Fruit fly (Drosophila melanogaster) whole organism, embryonic: ENCODE data around the gene CG11891.

Source experiments
- B-H2 ChIP-seq: fragments of 200-800 bp; sonication (Bioruptor generic); optimal IDR thresholded peaks from 2 replicates; lab custom pipeline; 2018; ENCODE audit warnings: missing biosample characterization, mild to moderate bottlenecking, missing genetic modification characterization
- CG10979 ChIP-seq: fragments of 200-800 bp; sonication (Bioruptor generic); optimal IDR thresholded peaks from 2 replicates; lab custom pipeline; 2018; ENCODE audit warnings: missing biosample characterization, mild to moderate bottlenecking, missing genetic modification characterization, moderate library complexity
- CG12104 ChIP-seq: fragments of 200-800 bp; sonication (Bioruptor generic); optimal IDR thresholded peaks from 3 replicates; lab custom pipeline; 2016; ENCODE audit warnings: missing biosample characterization, missing genetic modification characterization
- CG12155 ChIP-seq: fragments of 200-800 bp; sonication (Bioruptor generic); optimal IDR thresholded peaks from 3 replicates; lab custom pipeline; 2016; ENCODE audit warnings: missing biosample characterization, missing genetic modification characterization
- CG12391 ChIP-seq: fragments of 200-800 bp; sonication (Bioruptor generic); optimal IDR thresholded peaks from 3 replicates; lab custom pipeline; 2018; ENCODE audit warnings: missing biosample characterization, mild to moderate bottlenecking, missing genetic modification characterization, moderate library complexity
- CG12942 ChIP-seq: fragments of 200-800 bp; sonication (Bioruptor generic); optimal IDR thresholded peaks from 3 replicates; lab custom pipeline; 2016; ENCODE audit warnings: missing biosample characterization, missing genetic modification characterization
- CG14441 ChIP-seq: fragments of 200-800 bp; sonication (Bioruptor generic); IDR thresholded peaks from 2 replicates; pipeline ENCODE4 v1.3.6; 2022; ENCODE audit warnings: missing biosample characterization, missing genetic modification characterization
- CG14860 ChIP-seq: fragments of 200-800 bp; sonication (Bioruptor generic); IDR thresholded peaks from 3 replicates; pipeline ENCODE4 v1.3.6; 2022; ENCODE audit warnings: missing biosample characterization, missing genetic modification characterization; ENCODE audit not compliant: partially characterized antibody
- CG1603 ChIP-seq: fragments of 200-800 bp; sonication (Bioruptor generic); optimal IDR thresholded peaks from 2 replicates; lab custom pipeline; 2019; ENCODE audit warnings: missing biosample characterization, mild to moderate bottlenecking, missing genetic modification characterization, moderate library complexity
- CG1647 ChIP-seq: fragments of 200-800 bp; sonication (Bioruptor generic); optimal IDR thresholded peaks from 3 replicates; lab custom pipeline; 2016; ENCODE audit warnings: missing biosample characterization, missing genetic modification characterization
- CG16863 ChIP-seq: fragments of 200-800 bp; sonication (Bioruptor generic); optimal IDR thresholded peaks from 3 replicates; lab custom pipeline; 2016; ENCODE audit warnings: missing biosample characterization, missing genetic modification characterization
- CG17186 ChIP-seq: fragments of 200-800 bp; sonication (Bioruptor generic); optimal IDR thresholded peaks from 3 replicates; lab custom pipeline; 2017; ENCODE audit warnings: missing biosample characterization, missing genetic modification reagents, missing genetic modification characterization
- CG17385 ChIP-seq: fragments of 200-800 bp; sonication (Bioruptor generic); optimal IDR thresholded peaks from 3 replicates; lab custom pipeline; 2018; ENCODE audit warnings: missing biosample characterization, mild to moderate bottlenecking, missing genetic modification characterization
- CG17612 ChIP-seq: fragments of 200-800 bp; sonication (Bioruptor generic); IDR thresholded peaks from 2 replicates; pipeline ENCODE4 v1.3.6; 2022; ENCODE audit warnings: missing biosample characterization, missing genetic modification characterization
- CG31388 ChIP-seq: fragments of 200-800 bp; sonication (Bioruptor generic); optimal IDR thresholded peaks from 2 replicates; lab custom pipeline; 2016; ENCODE audit warnings: missing biosample characterization, missing genetic modification characterization
- CG3163 ChIP-seq: fragments of 200-800 bp; sonication (Bioruptor generic); optimal IDR thresholded peaks from 3 replicates; lab custom pipeline; 2016; ENCODE audit warnings: missing biosample characterization, missing genetic modification characterization
- CG32767 ChIP-seq: fragments of 200-800 bp; sonication (Bioruptor generic); IDR thresholded peaks from 2 replicates; pipeline ENCODE4 v1.3.6; 2022; ENCODE audit warnings: missing biosample characterization, missing genetic modification characterization
- CG4360 ChIP-seq: fragments of 200-800 bp; sonication (Bioruptor generic); IDR thresholded peaks from 2 replicates; pipeline ENCODE4 v1.3.6; 2022; ENCODE audit warnings: missing biosample characterization, missing genetic modification characterization
- CG9215 ChIP-seq: fragments of 200-800 bp; sonication (Bioruptor generic); IDR thresholded peaks from 2 replicates; pipeline ENCODE4 v1.3.6; 2022; ENCODE audit warnings: missing biosample characterization, missing genetic modification characterization
- CG9817 ChIP-seq: fragments of 200-800 bp; sonication (Bioruptor generic); optimal IDR thresholded peaks from 2 replicates; lab custom pipeline; 2018; ENCODE audit warnings: missing biosample characterization, mild to moderate bottlenecking, missing genetic modification characterization, moderate library complexity
- Fer2 ChIP-seq: fragments of 200-800 bp; sonication (Bioruptor generic); optimal IDR thresholded peaks from 2 replicates; lab custom pipeline; 2018; ENCODE audit warnings: missing biosample characterization, mild to moderate bottlenecking, missing genetic modification characterization, moderate library complexity
- Fer3 ChIP-seq: fragments of 200-800 bp; sonication (Bioruptor generic); optimal IDR thresholded peaks from 2 replicates; lab custom pipeline; 2018; ENCODE audit warnings: missing biosample characterization, mild to moderate bottlenecking, missing genetic modification characterization, moderate library complexity
- H2.0 ChIP-seq: fragments of 200-800 bp; sonication (Bioruptor generic); IDR thresholded peaks from 2 replicates; pipeline ENCODE4 v1.3.6; 2022; ENCODE audit warnings: missing biosample characterization, missing genetic modification characterization
- HLH54F ChIP-seq: fragments of 200-800 bp; sonication (Bioruptor generic); optimal IDR thresholded peaks from 3 replicates; lab custom pipeline; 2016; ENCODE audit warnings: missing biosample characterization, missing genetic modification characterization
- Hr3 ChIP-seq: fragments of 200-800 bp; sonication (Bioruptor generic); optimal IDR thresholded peaks from 3 replicates; lab custom pipeline; 2016; ENCODE audit warnings: missing biosample characterization, missing genetic modification characterization
- Max ChIP-seq: fragments of 200-800 bp; sonication (Bioruptor generic); optimal IDR thresholded peaks from 2 replicates; lab custom pipeline; 2016; ENCODE audit warnings: missing biosample characterization, mild to moderate bottlenecking, missing genetic modification characterization
- Nf-YC ChIP-seq: fragments of 200-800 bp; optimal IDR thresholded peaks from 3 replicates; lab custom pipeline; 2019; ENCODE audit warnings: missing biosample characterization, mild to moderate bottlenecking, missing genetic modification characterization, moderate library complexity
- PHDP ChIP-seq: fragments of 200-800 bp; sonication (Bioruptor generic); optimal IDR thresholded peaks from 3 replicates; lab custom pipeline; 2018; ENCODE audit warnings: missing biosample characterization, mild to moderate bottlenecking, missing genetic modification characterization, moderate library complexity
- Pdp1 ChIP-seq, 2 experiments: fragments of 200-800 bp; sonication (Bioruptor generic); optimal IDR thresholded peaks; 3 replicates each; lab custom pipeline; 2016; ENCODE audit warnings: missing biosample characterization in 2 of 2, missing genetic modification characterization in 2 of 2, mild to moderate bottlenecking in 1 of 2, moderate library complexity in 1 of 2
- Scr ChIP-seq: fragments of 200-800 bp; sonication (Bioruptor generic); IDR thresholded peaks from 2 replicates; pipeline ENCODE4 v1.3.6; 2022; ENCODE audit warnings: missing biosample characterization, missing genetic modification characterization; ENCODE audit not compliant: partially characterized antibody
- Ssrp ChIP-seq: fragments of 200-800 bp; sonication (Bioruptor generic); optimal IDR thresholded peaks from 2 replicates; lab custom pipeline; 2018; ENCODE audit warnings: missing biosample characterization, mild to moderate bottlenecking, missing genetic modification characterization, moderate library complexity
- Trl ChIP-seq, 3 experiments: fragments of >200 bp in 2 of 3; fragments of 200-800 bp in 1 of 3; sonication (Bioruptor generic) in 1 of 3; optimal IDR thresholded peaks; 2 replicates in 1 of 3; 3 replicates in 2 of 3; lab custom pipeline; 2016 to 2017; ENCODE audit warnings: missing biosample characterization in 1 of 3, missing genetic modification characterization in 1 of 3
- Xrp1 ChIP-seq: fragments of 200-800 bp; sonication (Bioruptor generic); IDR thresholded peaks from 2 replicates; pipeline ENCODE4 v1.3.6; 2022; ENCODE audit warnings: missing biosample characterization, missing genetic modification characterization
- al ChIP-seq: fragments of 200-800 bp; sonication (Bioruptor generic); IDR thresholded peaks from 2 replicates; pipeline ENCODE4 v1.3.6; 2022; ENCODE audit warnings: missing biosample characterization, missing genetic modification characterization
- ash1 ChIP-seq: fragments of 200-800 bp; sonication (Bioruptor generic); optimal IDR thresholded peaks from 2 replicates; lab custom pipeline; 2018; ENCODE audit warnings: missing biosample characterization, mild to moderate bottlenecking, missing genetic modification characterization
- bigmax ChIP-seq: fragments of 200-800 bp; sonication (Bioruptor generic); optimal IDR thresholded peaks from 2 replicates; lab custom pipeline; 2018; ENCODE audit warnings: missing biosample characterization, mild to moderate bottlenecking, missing genetic modification characterization
- bsh ChIP-seq, 2 experiments: fragments of 200-800 bp; sonication (Bioruptor generic); optimal IDR thresholded peaks; 2 replicates each; lab custom pipeline; 2017 to 2018; ENCODE audit warnings: mild to moderate bottlenecking in 2 of 2, missing biosample characterization in 2 of 2, missing genetic modification characterization in 2 of 2, moderate library complexity in 1 of 2
- danr ChIP-seq: fragments of 200-800 bp; sonication (Bioruptor generic); IDR thresholded peaks from 2 replicates; pipeline ENCODE4 v1.3.6; 2022; ENCODE audit warnings: missing biosample characterization, missing genetic modification characterization
- gt ChIP-seq: fragments of 200-800 bp; sonication (Bioruptor generic); IDR thresholded peaks from 2 replicates; pipeline ENCODE4 v1.3.6; 2022; ENCODE audit warnings: missing biosample characterization, missing genetic modification characterization
- hbn ChIP-seq: fragments of 200-800 bp; sonication (Bioruptor generic); IDR thresholded peaks from 2 replicates; pipeline ENCODE4 v1.3.6; 2022; ENCODE audit warnings: missing biosample characterization, missing genetic modification characterization; ENCODE audit not compliant: partially characterized antibody
- nerfin-1 ChIP-seq: fragments of 200-800 bp; sonication (Bioruptor generic); optimal IDR thresholded peaks from 3 replicates; lab custom pipeline; 2019; ENCODE audit warnings: missing biosample characterization, mild to moderate bottlenecking, missing genetic modification characterization, moderate library complexity
- org-1 ChIP-seq: fragments of 200-800 bp; sonication (Bioruptor generic); optimal IDR thresholded peaks from 2 replicates; lab custom pipeline; 2017; ENCODE audit warnings: missing biosample characterization, missing genetic modification characterization
- sens ChIP-seq: fragments of 200-800 bp; sonication (Bioruptor generic); peaks from one replicate; lab custom pipeline; 2016; ENCODE audit warnings: missing biosample characterization, missing genetic modification characterization
- sima ChIP-seq: fragments of 200-800 bp; sonication (Bioruptor generic); optimal IDR thresholded peaks from 2 replicates; lab custom pipeline; 2016; ENCODE audit warnings: missing biosample characterization, missing genetic modification characterization
- sob ChIP-seq: fragments of 200-800 bp; sonication (Bioruptor generic); IDR thresholded peaks from 2 replicates; pipeline ENCODE4 v1.3.6; 2022; ENCODE audit warnings: missing biosample characterization, missing genetic modification characterization
- stc ChIP-seq: fragments of 200-800 bp; sonication (Bioruptor generic); IDR thresholded peaks from 2 replicates; pipeline ENCODE4 v1.3.6; 2022; ENCODE audit warnings: missing biosample characterization, missing genetic modification characterization
- stwl ChIP-seq: fragments of 200-800 bp; sonication (Bioruptor generic); optimal IDR thresholded peaks from 3 replicates; lab custom pipeline; 2018; ENCODE audit warnings: missing biosample characterization, mild to moderate bottlenecking, missing genetic modification characterization, moderate library complexity
- vnd ChIP-seq: fragments of 200-800 bp; sonication (Bioruptor generic); IDR thresholded peaks from 3 replicates; pipeline ENCODE4 v1.3.6; 2022; ENCODE audit warnings: missing biosample characterization, missing genetic modification characterization; ENCODE audit not compliant: partially characterized antibody
- wek ChIP-seq: fragments of 200-800 bp; sonication (Bioruptor generic); optimal IDR thresholded peaks from 3 replicates; lab custom pipeline; 2018; ENCODE audit warnings: missing biosample characterization, mild to moderate bottlenecking, missing genetic modification characterization, moderate library complexity
- zfh2 ChIP-seq: fragments of 200-800 bp; sonication (Bioruptor generic); optimal IDR thresholded peaks from 2 replicates; lab custom pipeline; 2016; ENCODE audit warnings: missing biosample characterization, missing genetic modification characterization

The CG11891 gene

DNA sequence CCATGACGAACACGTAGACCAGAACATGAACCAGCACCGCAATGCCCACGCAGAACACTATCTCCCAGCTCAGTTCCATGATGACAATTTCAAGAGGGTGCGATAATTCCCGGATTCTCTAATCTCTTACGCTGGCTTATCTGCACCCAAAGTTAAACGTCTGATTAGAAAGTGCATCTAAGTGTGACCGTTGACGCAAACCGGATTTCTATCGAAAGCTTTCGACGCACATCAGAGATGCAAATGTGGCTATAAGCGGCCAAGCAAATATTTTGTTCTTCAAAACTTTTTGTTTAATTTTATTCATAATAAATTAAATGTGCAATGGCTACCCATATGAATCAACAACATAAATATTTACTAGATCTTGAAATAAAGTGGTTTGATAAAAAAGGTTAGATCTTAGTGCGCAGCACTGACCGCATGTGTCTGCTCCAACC, 7.7 kb upstream of the CG11891 start, which contains the start of the genes Kdsr and CG11858:
Gene Kdsr (minus strand): TSS at position 177 of the 440 bp plus-strand sequence.
Gene CG11858 (plus strand): TSS at position 420 of the 440 bp plus-strand sequence.
- peak; percentile 79 for TF ChIP-seq CG12391
- TF ChIP-seq Xrp1 (GFP tag; lab: Robert Waterston, UW) = peak; percentile 76
- TF ChIP-seq zfh2 = peak; percentile 71
- TF ChIP-seq stwl (tag; lab: Kevin White, UChicago) = peak; percentile 9
- peak; percentile 57 for TF ChIP-seq CG1603 (tag; lab: Kevin White, UChicago)
- TF ChIP-seq Fer3 (tag; lab: Kevin White, UChicago) = peak; percentile 61
- TF ChIP-seq CG14441 (GFP tag; lab: Robert Waterston, UW) = peak; percentile 72
- TF ChIP-seq CG17186 (GFP tag; lab: Kevin White, UChicago) = peak; percentile 92
- peak; percentile 74 for TF ChIP-seq B-H2 (GFP tag; lab: Kevin White, UChicago)
- TF ChIP-seq CG32767 (GFP tag; lab: Robert Waterston, UW) = peak; percentile 23; the same call in 1 of the 2 replicates
- TF ChIP-seq CG4360 (GFP tag; lab: Robert Waterston, UW) = no peak
- no peak for TF ChIP-seq bigmax (GFP tag; lab: Kevin White, UChicago)
- peak; percentile 25 for TF ChIP-seq wek (GFP tag; lab: Kevin White, UChicago)
- TF ChIP-seq danr (GFP tag; lab: Robert Waterston, UW) = peak; percentile 58; the same call in 1 of the 2 replicates
- no peak for TF ChIP-seq sima (GFP tag; lab: Kevin White, UChicago)
- TF ChIP-seq sob = peak; percentile 72
- peak; percentile 29 for TF ChIP-seq CG17385 (GFP tag; lab: Kevin White, UChicago)
- no peak for TF ChIP-seq org-1 (GFP tag; lab: Kevin White, UChicago)
- TF ChIP-seq ash1 (GFP tag; lab: Kevin White, UChicago) = no peak
- TF ChIP-seq sens = peak; percentile 91
- peak; percentile 63 to 70 for TF ChIP-seq Pdp1 (GFP tag; optimal IDR thresholded peaks at IDR 0.05; lab: Kevin White, UChicago)
- peak; percentile 60 for TF ChIP-seq Nf-YC (tag; lab: Kevin White, UChicago)
- TF ChIP-seq CG3163 (GFP tag; lab: Kevin White, UChicago) = peak; percentile 19
- peak; percentile 40 for TF ChIP-seq Scr
- TF ChIP-seq hbn (GFP tag; lab: Robert Waterston, UW) = peak; percentile 35; the same call in 1 of the 2 replicates
- TF ChIP-seq bsh (GFP tag; optimal IDR thresholded peaks at IDR 0.05; lab: Kevin White, UChicago) = peak in 1 of 2 experiments; percentile 68
- peak; percentile 32 for TF ChIP-seq CG12104 (GFP tag; lab: Kevin White, UChicago)
- TF ChIP-seq al (GFP tag; lab: Robert Waterston, UW) = peak; percentile 61
- TF ChIP-seq HLH54F (GFP tag; lab: Kevin White, UChicago) = peak; percentile 43
- no peak for TF ChIP-seq Trl (optimal IDR thresholded peaks at IDR 0.05; lab: Kevin White, UChicago)
- TF ChIP-seq Trl (GFP tag; optimal IDR thresholded peaks at IDR 0.05; lab: Kevin White, UChicago) = peak; percentile 36
- peak; percentile 75 for TF ChIP-seq PHDP
- peak; percentile 53 for TF ChIP-seq CG10979 (tag; lab: Kevin White, UChicago)
- 0 out of 2 replicates have a peak, but pooled peaks have one; percentile 10 for TF ChIP-seq stc (GFP tag; lab: Robert Waterston, UW)
- TF ChIP-seq CG9817 (tag; lab: Kevin White, UChicago) = peak; percentile 65
- TF ChIP-seq H2.0 (GFP tag; lab: Robert Waterston, UW) = peak; percentile 60; the same call in 1 of the 2 replicates
- no peak for TF ChIP-seq CG31388 (GFP tag; lab: Kevin White, UChicago)
- TF ChIP-seq Fer2 = peak; percentile 21
- TF ChIP-seq CG1647 = peak; percentile 19
- peak; percentile 28 for TF ChIP-seq nerfin-1 (tag; lab: Kevin White, UChicago)
- TF ChIP-seq CG14860 (GFP tag; lab: Robert Waterston, UW) = no peak
- peak; percentile 15 for TF ChIP-seq CG16863 (GFP tag; lab: Kevin White, UChicago)
- TF ChIP-seq gt = no peak
- TF ChIP-seq CG17612 = no peak
- TF ChIP-seq Ssrp (tag; lab: Kevin White, UChicago) = peak; percentile 57
- peak; percentile 72 for TF ChIP-seq Max (GFP tag; lab: Kevin White, UChicago)
- 0 out of 3 replicates have a peak, but pooled peaks have one; percentile 23 for TF ChIP-seq vnd (GFP tag; lab: Robert Waterston, UW)
- TF ChIP-seq Hr3 (GFP tag; lab: Kevin White, UChicago) = peak; percentile 63
- peak; percentile 59 for TF ChIP-seq CG9215 (GFP tag; lab: Robert Waterston, UW)
- peak; percentile 49 for TF ChIP-seq CG12942 (GFP tag; lab: Kevin White, UChicago)
- peak; percentile 54 for TF ChIP-seq CG12155 (GFP tag; lab: Kevin White, UChicago)
